Worm (Caenorhabditis elegans) whole organism, L4 larva: Measurements from ENCODE around the gene scl-5.

Experiments used
- aly-2 ChIP-seq: sonication (generic microtip); optimal IDR thresholded peaks from 2 replicates; lab custom pipeline; 2018; ENCODE audit warnings: missing biosample characterization, missing genetic modification characterization
- ceh-82 ChIP-seq: sonication (generic microtip); optimal IDR thresholded peaks from 2 replicates; lab custom pipeline; 2017; ENCODE audit warnings: missing biosample characterization, missing genetic modification characterization
- dmd-9 ChIP-seq: fragments of 200-800 bp; sonication (Bioruptor generic); IDR thresholded peaks from 2 replicates; pipeline ENCODE4 v1.3.6; 2022; ENCODE audit warnings: missing genetic modification reagents, missing genetic modification characterization, missing compliant biosample characterization
- mep-1 ChIP-seq: fragments of 150-350 bp; sonication (generic microtip); optimal IDR thresholded peaks from 3 replicates; lab custom pipeline; 2014; ENCODE audit warnings: missing biosample characterization, missing genetic modification characterization
- nhr-111 ChIP-seq: fragments of 200-800 bp; sonication (Bioruptor generic); optimal IDR thresholded peaks from 2 replicates; lab custom pipeline; 2018; ENCODE audit warnings: mild to moderate bottlenecking, missing genetic modification characterization, missing compliant biosample characterization
- snpc-4 ChIP-seq: fragments of 150-350 bp; optimal IDR thresholded peaks from 2 replicates; lab custom pipeline; 2014; ENCODE audit warnings: missing biosample characterization, missing genetic modification characterization

- TF ChIP-seq mep-1 (no peak), ceh-82 (no peak), aly-2 (tag; lab: Kevin White, UChicago) (no peak), snpc-4 (tag; lab: Kevin White, UChicago) (no peak), dmd-9 (GFP tag; lab: Robert Waterston, UW) (no peak), nhr-111 (GFP tag; lab: Kevin White, UChicago) (no peak)
Observed at ce11 chrIV:13038888-13039287, 24.9 kb upstream of the scl-5 start, which contains the start of gene F49E11.2.
